Fruit fly (Drosophila melanogaster): ENCODE measurements around the gene TORIP.

DNA sequence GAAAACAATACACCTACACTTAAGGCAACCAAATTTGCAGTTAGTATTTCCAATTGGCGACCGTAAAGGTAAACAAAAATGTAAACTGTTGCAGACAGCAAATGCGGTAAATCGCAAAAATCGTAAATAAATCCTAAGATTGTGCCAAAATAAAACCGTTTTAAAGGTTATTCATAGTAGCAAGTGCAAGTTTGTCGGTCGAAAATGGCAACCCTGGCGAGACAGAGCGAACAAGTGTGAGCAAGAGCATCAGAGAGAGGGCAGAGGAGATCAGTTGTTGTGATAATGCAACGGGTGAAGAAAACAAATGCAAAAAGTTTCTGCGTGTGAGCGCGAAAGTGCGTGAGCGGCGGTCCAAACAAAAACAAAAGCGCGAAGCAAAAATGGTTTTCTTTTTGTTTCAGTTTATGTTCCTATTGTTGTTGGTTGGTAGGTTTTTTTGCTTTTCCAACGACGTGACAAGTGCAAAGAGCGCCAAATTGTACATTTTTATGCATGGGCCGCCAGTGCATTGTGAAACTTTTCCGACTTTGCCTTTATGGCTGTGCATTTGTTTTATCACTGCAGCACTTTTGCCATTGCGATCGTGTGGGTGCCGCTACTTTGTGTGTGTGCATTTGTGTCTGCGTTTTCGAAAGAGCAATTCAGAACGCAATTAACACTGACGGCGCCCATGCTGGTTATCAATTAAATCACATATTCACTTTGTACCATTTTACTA lies 12.0 kb downstream of the TORIP start:
- TF ChIP-seq CG10654 (GFP tag; optimal IDR thresholded peaks at IDR 0.05) = no peak
- TF ChIP-seq CG15073 (GFP tag; optimal IDR thresholded peaks at IDR 0.05) = no peak
- TF ChIP-seq br (optimal IDR thresholded peaks at IDR 0.05) = no peak
- no peak for TF ChIP-seq nau (GFP tag; optimal IDR thresholded peaks at IDR 0.05)
- no peak for TF ChIP-seq h (optimal IDR thresholded peaks at IDR 0.05)
- no peak for TF ChIP-seq CG11504 (tag; optimal IDR thresholded peaks at IDR 0.05)
